Worm (Caenorhabditis elegans) whole organism, L3 larva: ENCODE measurements around the gene T26A5.8.

Source experiments
- R02D3.7 ChIP-seq: fragments of 150-350 bp; optimal IDR thresholded peaks from 2 replicates; lab custom pipeline; 2014; ENCODE audit warnings: missing biosample characterization, missing genetic modification characterization
- ZK546.5 ChIP-seq: sonication (generic microtip); optimal IDR thresholded peaks from 2 replicates; lab custom pipeline; 2017; ENCODE audit warnings: missing biosample characterization, missing genetic modification characterization
- ceh-16 ChIP-seq: sonication (generic microtip); optimal IDR thresholded peaks from 2 replicates; lab custom pipeline; 2017; ENCODE audit warnings: missing biosample characterization, missing genetic modification characterization
- fos-1 ChIP-seq: fragments of 150-350 bp; optimal IDR thresholded peaks from 2 replicates; lab custom pipeline; 2014; ENCODE audit warnings: missing biosample characterization, missing genetic modification characterization
- nfya-1 ChIP-seq: sonication (generic microtip); optimal IDR thresholded peaks from 2 replicates; lab custom pipeline; 2017; ENCODE audit warnings: missing genetic modification characterization, mild to moderate bottlenecking, missing compliant biosample characterization, antibody characterized with exemption, moderate library complexity; ENCODE audit not compliant: insufficient read depth
- nhr-11 ChIP-seq: fragments of 150-350 bp; optimal IDR thresholded peaks from 2 replicates; lab custom pipeline; 2014; ENCODE audit warnings: missing biosample characterization, missing genetic modification characterization
- nhr-12 ChIP-seq: fragments of 150-350 bp; optimal IDR thresholded peaks from 2 replicates; lab custom pipeline; 2014; ENCODE audit warnings: missing biosample characterization, missing genetic modification characterization
- nhr-237 ChIP-seq: fragments of 150-350 bp; optimal IDR thresholded peaks from 2 replicates; lab custom pipeline; 2014; ENCODE audit warnings: missing biosample characterization, missing genetic modification characterization
- nhr-76 ChIP-seq: fragments of 150-350 bp; sonication (generic microtip); optimal IDR thresholded peaks from 5 replicates; lab custom pipeline; 2014; ENCODE audit warnings: missing biosample characterization, missing genetic modification characterization
- pha-4 ChIP-seq: fragments of 150-350 bp; optimal IDR thresholded peaks from 2 replicates; lab custom pipeline; 2014; ENCODE audit warnings: missing biosample characterization, missing genetic modification reagents, missing genetic modification characterization
- skn-1 ChIP-seq: fragments of 150-350 bp; optimal IDR thresholded peaks from 2 replicates; lab custom pipeline; 2014; ENCODE audit warnings: missing biosample characterization, missing genetic modification characterization
- snpc-4 ChIP-seq: fragments of 150-350 bp; optimal IDR thresholded peaks from 2 replicates; lab custom pipeline; 2014; ENCODE audit warnings: missing biosample characterization, missing genetic modification characterization
- zag-1 ChIP-seq: fragments of 150-350 bp; optimal IDR thresholded peaks from 2 replicates; lab custom pipeline; 2014; ENCODE audit warnings: missing biosample characterization, missing genetic modification characterization
- ztf-11 ChIP-seq: fragments of 150-350 bp; optimal IDR thresholded peaks from 2 replicates; lab custom pipeline; 2014; ENCODE audit warnings: missing biosample characterization, missing genetic modification characterization

- TF ChIP-seq nhr-12 (no peak), nhr-237 (no peak), nfya-1 (tag; lab: Kevin White, UChicago) (peak; percentile 78), pha-4 (tag; lab: Kevin White, UChicago) (peak; percentile 60), ztf-11 (tag; lab: Kevin White, UChicago) (no peak), ZK546.5 (tag; lab: Kevin White, UChicago) (no peak), nhr-11 (tag; lab: Kevin White, UChicago) (peak; percentile 30), nhr-76 (no peak), fos-1 (no peak), skn-1 (tag; lab: Kevin White, UChicago) (peak; percentile 76), snpc-4 (peak; percentile 35), R02D3.7 (tag; lab: Kevin White, UChicago) (peak; percentile 65), zag-1 (tag; lab: Kevin White, UChicago) (no peak), ceh-16 (no peak)
Observed at ce11 chrIII:6420995-6421404, 41.7 kb downstream of the T26A5.8 start.
